Fruit fly (Drosophila melanogaster) whole organism, prepupa: Measurements from ENCODE around the gene CG12516.
A peak's percentile ranks its signal among the peaks of the same experiment; 100 is the strongest.

Experiments
- Blimp-1 ChIP-seq: fragments of 200-800 bp; sonication (Bioruptor generic); optimal IDR thresholded peaks from 3 replicates; lab custom pipeline; 2017; ENCODE audit warnings: missing biosample characterization, missing genetic modification characterization, mild to moderate bottlenecking, moderate library complexity, missing genetic modification reagents
- CG10631 ChIP-seq: fragments of 200-800 bp; sonication (Bioruptor generic); optimal IDR thresholded peaks from 2 replicates; lab custom pipeline; 2016; ENCODE audit warnings: missing biosample characterization, missing genetic modification characterization
- CG11762 ChIP-seq: fragments of 200-800 bp; sonication (Bioruptor generic); optimal IDR thresholded peaks from 3 replicates; lab custom pipeline; 2016; ENCODE audit warnings: missing biosample characterization, missing genetic modification characterization; ENCODE audit not compliant: insufficient read depth
- CG11902 ChIP-seq: fragments of 200-800 bp; sonication (Bioruptor generic); optimal IDR thresholded peaks from 3 replicates; lab custom pipeline; 2016; ENCODE audit warnings: missing biosample characterization, missing genetic modification characterization
- CG15336 ChIP-seq: fragments of 200-800 bp; sonication (Bioruptor generic); IDR thresholded peaks from 2 replicates; pipeline ENCODE4 v1.3.6; 2022; ENCODE audit warnings: missing biosample characterization, missing genetic modification characterization
- CG1621 ChIP-seq: fragments of 200-800 bp; sonication (Bioruptor generic); optimal IDR thresholded peaks from 3 replicates; lab custom pipeline; 2018; ENCODE audit warnings: missing biosample characterization, mild to moderate bottlenecking, missing genetic modification characterization
- CG3032 ChIP-seq: fragments of 200-800 bp; optimal IDR thresholded peaks from 2 replicates; lab custom pipeline; 2019; ENCODE audit warnings: missing biosample characterization, mild to moderate bottlenecking, missing genetic modification characterization, moderate library complexity
- CG31627 ChIP-seq: fragments of 200-800 bp; sonication (Bioruptor generic); optimal IDR thresholded peaks from 3 replicates; lab custom pipeline; 2016; ENCODE audit warnings: missing biosample characterization, missing genetic modification characterization
- CG32006 ChIP-seq: fragments of 200-800 bp; sonication (Bioruptor generic); optimal IDR thresholded peaks from 3 replicates; lab custom pipeline; 2017; ENCODE audit warnings: missing biosample characterization, mild to moderate bottlenecking, missing genetic modification characterization
- CG6276 ChIP-seq: fragments of 200-800 bp; sonication (Bioruptor generic); optimal IDR thresholded peaks from 2 replicates; lab custom pipeline; 2017; ENCODE audit warnings: missing biosample characterization, mild to moderate bottlenecking, missing genetic modification characterization
- CG6792 ChIP-seq: fragments of 200-800 bp; sonication (Bioruptor generic); optimal IDR thresholded peaks from 3 replicates; lab custom pipeline; 2016; ENCODE audit warnings: missing biosample characterization, missing genetic modification characterization
- CG6854 ChIP-seq: fragments of 200-800 bp; sonication (Bioruptor generic); optimal IDR thresholded peaks from 2 replicates; lab custom pipeline; 2017; ENCODE audit warnings: missing biosample characterization, mild to moderate bottlenecking, missing genetic modification characterization
- CG7368 ChIP-seq: fragments of 200-800 bp; sonication (Bioruptor generic); optimal IDR thresholded peaks from 3 replicates; lab custom pipeline; 2016; ENCODE audit warnings: missing biosample characterization, missing genetic modification characterization
- CG8319 ChIP-seq: fragments of 200-800 bp; sonication (Bioruptor generic); optimal IDR thresholded peaks from 3 replicates; lab custom pipeline; 2016; ENCODE audit warnings: missing biosample characterization, missing genetic modification characterization
- CG8632 ChIP-seq: fragments of 200-800 bp; sonication (Bioruptor generic); optimal IDR thresholded peaks from 3 replicates; lab custom pipeline; 2016; ENCODE audit warnings: missing biosample characterization, missing genetic modification characterization
- CG9139 ChIP-seq: fragments of 200-800 bp; sonication (Bioruptor generic); optimal IDR thresholded peaks from 3 replicates; lab custom pipeline; 2017; ENCODE audit warnings: missing biosample characterization, mild to moderate bottlenecking, missing genetic modification characterization
- Eip75B ChIP-seq: fragments of 200-800 bp; sonication (Bioruptor generic); optimal IDR thresholded peaks from 3 replicates; lab custom pipeline; 2016; ENCODE audit warnings: missing biosample characterization, missing genetic modification characterization
- Eip93F ChIP-seq: fragments of 200-800 bp; sonication (Bioruptor generic); optimal IDR thresholded peaks from 2 replicates; lab custom pipeline; 2016; ENCODE audit warnings: missing biosample characterization, mild to moderate bottlenecking, missing genetic modification characterization
- Ets21C ChIP-seq: fragments of 200-800 bp; sonication (Bioruptor generic); optimal IDR thresholded peaks from 3 replicates; lab custom pipeline; 2016; ENCODE audit warnings: missing biosample characterization, missing genetic modification characterization
- Ets96B ChIP-seq: fragments of 200-800 bp; optimal IDR thresholded peaks from 2 replicates; lab custom pipeline; 2019; ENCODE audit warnings: missing biosample characterization, mild to moderate bottlenecking, missing genetic modification characterization, moderate library complexity
- Gug ChIP-seq: fragments of 200-800 bp; sonication (Bioruptor generic); IDR thresholded peaks from 2 replicates; pipeline ENCODE4 v1.3.6; 2022; ENCODE audit warnings: missing biosample characterization, missing genetic modification characterization
- OdsH ChIP-seq: fragments of 200-800 bp; sonication (Bioruptor generic); optimal IDR thresholded peaks from 3 replicates; lab custom pipeline; 2016; ENCODE audit warnings: missing biosample characterization, missing genetic modification characterization
- Smox ChIP-seq: fragments of 200-800 bp; sonication (Bioruptor generic); optimal IDR thresholded peaks from 3 replicates; lab custom pipeline; 2016; ENCODE audit warnings: missing biosample characterization, missing genetic modification characterization
- Sox102F ChIP-seq: fragments of 200-800 bp; sonication (Bioruptor generic); optimal IDR thresholded peaks from 2 replicates; lab custom pipeline; 2016; ENCODE audit warnings: missing biosample characterization, mild to moderate bottlenecking, missing genetic modification characterization
- Sox14 ChIP-seq: fragments of 200-800 bp; sonication (Bioruptor generic); optimal IDR thresholded peaks from 3 replicates; lab custom pipeline; 2016; ENCODE audit warnings: missing biosample characterization, missing genetic modification characterization
- Sox15 ChIP-seq: fragments of 200-800 bp; sonication (Bioruptor generic); optimal IDR thresholded peaks from 3 replicates; lab custom pipeline; 2016; ENCODE audit warnings: missing biosample characterization, missing genetic modification characterization
- achi ChIP-seq: fragments of 200-800 bp; sonication (Bioruptor generic); optimal IDR thresholded peaks from 3 replicates; lab custom pipeline; 2016; ENCODE audit warnings: missing biosample characterization, missing genetic modification characterization
- dac ChIP-seq: fragments of 200-800 bp; sonication (Bioruptor generic); optimal IDR thresholded peaks from 2 replicates; lab custom pipeline; 2017; ENCODE audit warnings: missing biosample characterization, mild to moderate bottlenecking, missing genetic modification characterization
- dsx ChIP-seq: fragments of 200-800 bp; optimal IDR thresholded peaks from 3 replicates; lab custom pipeline; 2019; ENCODE audit warnings: missing biosample characterization, mild to moderate bottlenecking, missing genetic modification characterization, moderate library complexity; ENCODE audit not compliant: poor library complexity, severe bottlenecking
- eg ChIP-seq: fragments of 200-800 bp; sonication (Bioruptor generic); IDR thresholded peaks from 3 replicates; pipeline ENCODE4 v1.3.6; 2022; ENCODE audit warnings: missing biosample characterization, missing genetic modification characterization
- esn ChIP-seq: fragments of 200-800 bp; sonication (Bioruptor generic); optimal IDR thresholded peaks from 2 replicates; lab custom pipeline; 2016; ENCODE audit warnings: missing biosample characterization, mild to moderate bottlenecking, missing genetic modification characterization, moderate library complexity
- fd59A ChIP-seq: fragments of 200-800 bp; sonication (Bioruptor generic); optimal IDR thresholded peaks from 2 replicates; lab custom pipeline; 2017; ENCODE audit warnings: missing biosample characterization, mild to moderate bottlenecking, missing genetic modification characterization, missing genetic modification reagents
- fd85E ChIP-seq: fragments of 200-800 bp; sonication (Bioruptor generic); optimal IDR thresholded peaks from 3 replicates; lab custom pipeline; 2016; ENCODE audit warnings: missing biosample characterization, missing genetic modification characterization
- fkh ChIP-seq: fragments of 200-800 bp; sonication (Bioruptor generic); optimal IDR thresholded peaks from 3 replicates; lab custom pipeline; 2017; ENCODE audit warnings: missing biosample characterization, mild to moderate bottlenecking, missing genetic modification characterization, moderate library complexity
- lz ChIP-seq: fragments of 200-800 bp; sonication (Bioruptor generic); optimal IDR thresholded peaks from 3 replicates; lab custom pipeline; 2016; ENCODE audit warnings: missing biosample characterization, missing genetic modification characterization
- net ChIP-seq: fragments of 200-800 bp; sonication (Bioruptor generic); optimal IDR thresholded peaks from 3 replicates; lab custom pipeline; 2016; ENCODE audit warnings: missing biosample characterization, missing genetic modification characterization
- pdm3 ChIP-seq: fragments of 200-800 bp; sonication (Bioruptor generic); optimal IDR thresholded peaks from 3 replicates; lab custom pipeline; 2016; ENCODE audit warnings: missing biosample characterization, missing genetic modification characterization
- salr ChIP-seq, 2 experiments: fragments of 200-800 bp; sonication (Bioruptor generic); optimal IDR thresholded peaks; 3 replicates each; lab custom pipeline; 2016 to 2018; ENCODE audit warnings: missing biosample characterization in 2 of 2, missing genetic modification characterization in 2 of 2, mild to moderate bottlenecking in 1 of 2
- spab ChIP-seq: fragments of 200-800 bp; sonication (Bioruptor generic); optimal IDR thresholded peaks from 2 replicates; lab custom pipeline; 2017; ENCODE audit warnings: missing biosample characterization, mild to moderate bottlenecking, missing genetic modification characterization, missing genetic modification reagents
- ss ChIP-seq, 2 experiments: fragments of 200-800 bp; sonication (Bioruptor generic); optimal IDR thresholded peaks; 2 replicates in 1 of 2; 3 replicates in 1 of 2; lab custom pipeline; 2017 to 2018; ENCODE audit warnings: mild to moderate bottlenecking in 2 of 2, missing biosample characterization in 2 of 2, missing genetic modification characterization in 2 of 2, moderate library complexity in 1 of 2
- svp ChIP-seq: fragments of 200-800 bp; sonication (Bioruptor generic); peaks from one replicate; lab custom pipeline; 2016; ENCODE audit warnings: missing biosample characterization, missing genetic modification characterization
- topi ChIP-seq: fragments of 200-800 bp; sonication (Bioruptor generic); optimal IDR thresholded peaks from 3 replicates; lab custom pipeline; 2016; ENCODE audit warnings: missing biosample characterization, missing genetic modification characterization
- vri ChIP-seq: fragments of 200-800 bp; sonication (Bioruptor generic); optimal IDR thresholded peaks from 3 replicates; lab custom pipeline; 2016; ENCODE audit warnings: missing biosample characterization, mild to moderate bottlenecking, missing genetic modification characterization

The CG12516 gene

DNA sequence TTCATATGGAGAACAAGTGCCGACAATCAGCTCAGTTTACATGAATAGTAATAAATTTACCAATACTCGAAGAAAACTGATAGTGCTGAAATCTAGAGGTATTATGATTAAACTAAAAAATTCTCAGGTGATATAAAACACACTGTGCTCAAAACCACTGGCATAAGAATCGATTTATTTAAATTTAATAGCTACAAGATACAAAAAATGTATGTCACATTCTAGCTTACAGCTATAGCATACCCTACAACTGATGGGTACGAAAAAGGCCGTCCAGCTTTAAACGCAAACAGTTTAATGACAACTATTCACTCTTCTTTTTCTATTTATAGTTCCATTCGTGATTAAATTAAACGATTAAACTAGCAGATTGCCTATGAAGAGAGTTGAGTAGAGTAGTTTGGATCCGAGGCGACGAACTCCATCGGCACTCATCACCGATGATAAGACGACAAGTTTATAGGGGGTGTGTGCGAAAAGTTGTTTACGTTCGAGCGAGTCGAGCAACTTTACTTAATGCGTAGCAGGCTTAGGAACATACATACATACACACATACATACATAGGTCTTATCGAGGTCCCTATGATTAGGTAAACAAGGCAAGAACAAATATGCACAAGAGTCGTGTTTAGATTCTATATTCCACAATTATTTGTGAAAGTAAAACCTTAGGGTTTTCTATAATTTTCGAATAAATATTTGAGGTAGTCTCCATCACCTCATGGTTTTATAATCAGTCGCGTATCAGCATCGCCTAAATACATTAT lies 24.6 kb upstream of the CG12516 start (continued):
- TF ChIP-seq pdm3 (GFP tag; lab: Kevin White, UChicago) (peak; percentile 76), Eip75B (GFP tag; lab: Kevin White, UChicago) (peak; percentile 65), CG7368 (no peak), spab (GFP tag; lab: Kevin White, UChicago) (peak; percentile 57), Smox (GFP tag; lab: Kevin White, UChicago) (no peak), Sox15 (peak; percentile 30), fd85E (GFP tag; lab: Kevin White, UChicago) (no peak), achi (GFP tag; lab: Kevin White, UChicago) (peak; percentile 71), CG8319 (no peak), esn (peak; percentile 20), Ets96B (tag; lab: Kevin White, UChicago) (peak; percentile 84), CG9139 (GFP tag; lab: Kevin White, UChicago) (no peak), CG6276 (GFP tag; lab: Kevin White, UChicago) (peak; percentile 76), Blimp-1 (no peak), dsx (GFP tag; lab: Kevin White, UChicago) (peak; percentile 58), CG10631 (GFP tag; lab: Kevin White, UChicago) (peak; percentile 70), Sox102F (no peak), salr (GFP tag; optimal IDR thresholded peaks at IDR 0.05; lab: Kevin White, UChicago) (peak; percentile 52 to 85), CG3032 (tag; lab: Kevin White, UChicago) (peak; percentile 79), CG11902 (GFP tag; lab: Kevin White, UChicago) (no peak), ss (GFP tag; optimal IDR thresholded peaks at IDR 0.05; lab: Kevin White, UChicago) (peak; percentile 30 to 67), Gug (GFP tag; lab: Robert Waterston, UW) (peak; percentile 89), CG6792 (GFP tag; lab: Kevin White, UChicago) (peak; percentile 17), CG8632 (peak; percentile 16), Eip93F (GFP tag; lab: Kevin White, UChicago) (no peak), CG31627 (peak; percentile 7)

DNA sequence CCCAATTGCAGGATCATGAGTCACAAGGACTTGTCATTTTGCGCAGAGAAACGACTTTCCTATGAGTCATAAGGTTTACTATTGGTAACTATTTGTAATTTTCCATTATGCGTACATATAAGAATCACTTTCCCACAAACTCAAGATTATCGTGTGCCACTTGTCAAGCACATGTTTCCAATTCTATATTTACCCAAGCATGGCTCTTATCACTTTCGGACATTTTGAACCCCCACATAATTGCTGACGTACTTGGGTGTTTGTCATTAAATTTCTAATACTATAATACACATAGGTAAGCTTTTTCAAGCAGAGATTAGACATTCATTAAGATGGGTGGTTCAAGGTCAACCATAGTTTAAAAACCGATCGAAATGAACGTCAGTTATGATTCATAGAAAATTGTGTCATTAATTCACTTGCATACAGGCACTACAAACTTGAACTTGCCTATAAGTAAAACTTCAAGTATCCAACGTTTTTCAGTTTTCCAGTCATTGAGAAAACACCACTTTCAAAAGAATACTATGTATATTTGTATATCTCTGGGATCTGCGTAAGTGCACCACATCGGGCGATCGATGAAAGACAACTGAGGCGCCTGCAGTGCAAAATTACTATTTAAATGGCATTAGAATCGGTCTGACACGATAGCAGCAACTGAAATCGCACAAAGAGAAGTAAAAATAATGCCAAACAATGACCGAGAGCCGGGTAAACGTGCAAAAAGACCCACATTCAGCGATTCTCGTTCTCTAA lies 23.5 kb upstream of the CG12516 start:
- peak; percentile 28 for TF ChIP-seq fkh (GFP tag; lab: Kevin White, UChicago)
- TF ChIP-seq Eip93F (GFP tag; lab: Kevin White, UChicago): no peak
- TF ChIP-seq svp: peak; percentile 61
- no peak for TF ChIP-seq CG1621 (tag; lab: Kevin White, UChicago)

DNA sequence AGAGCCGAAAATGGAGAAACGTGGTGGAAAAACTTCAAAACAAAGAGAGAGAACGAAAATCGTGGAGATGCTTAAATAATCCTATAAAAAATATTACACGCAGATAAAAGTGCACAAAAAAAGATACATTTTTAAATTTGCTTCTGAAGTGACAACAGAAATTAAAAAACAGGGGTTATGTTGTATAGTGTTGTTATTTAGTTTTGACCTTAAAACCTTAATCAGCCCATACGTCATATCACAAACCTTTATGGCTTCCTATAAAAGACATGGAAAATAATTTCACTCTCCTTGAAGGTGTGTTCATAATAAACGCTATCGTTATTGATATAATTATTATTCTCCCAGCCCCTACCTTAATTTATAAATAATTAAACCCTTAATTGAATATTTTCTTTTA lies 22.7 kb upstream of the CG12516 start:
- no peak for TF ChIP-seq eg (GFP tag; lab: Robert Waterston, UW)
- TF ChIP-seq Eip93F (GFP tag; lab: Kevin White, UChicago): no peak
- TF ChIP-seq salr (GFP tag; optimal IDR thresholded peaks at IDR 0.05; lab: Kevin White, UChicago): no peak
- TF ChIP-seq Sox15: peak; percentile 36
- peak; percentile 49 for TF ChIP-seq OdsH
- no peak for TF ChIP-seq vri (GFP tag; lab: Kevin White, UChicago)
- TF ChIP-seq Eip75B (GFP tag; lab: Kevin White, UChicago): peak; percentile 28
- TF ChIP-seq fd59A (GFP tag; lab: Kevin White, UChicago): no peak
- peak; percentile 55 for TF ChIP-seq esn
- peak; percentile 36 for TF ChIP-seq topi
- no peak for TF ChIP-seq net
- TF ChIP-seq CG8632: peak; percentile 54
- no peak for TF ChIP-seq CG15336 (GFP tag; lab: Robert Waterston, UW)
- peak; percentile 44 for TF ChIP-seq achi (GFP tag; lab: Kevin White, UChicago)
- peak; percentile 38 for TF ChIP-seq CG32006
- TF ChIP-seq CG31627: peak; percentile 24
- TF ChIP-seq svp: peak; percentile 71
- no peak for TF ChIP-seq Ets21C (GFP tag; lab: Kevin White, UChicago)
- peak; percentile 20 for TF ChIP-seq Sox14 (GFP tag; lab: Kevin White, UChicago)
- TF ChIP-seq Blimp-1: no peak
- TF ChIP-seq dac (GFP tag; lab: Kevin White, UChicago): no peak
- peak; percentile 31 for TF ChIP-seq lz (GFP tag; lab: Kevin White, UChicago)
- TF ChIP-seq pdm3 (GFP tag; lab: Kevin White, UChicago): peak; percentile 48
- TF ChIP-seq CG6854 (GFP tag; lab: Kevin White, UChicago): no peak
- no peak for TF ChIP-seq CG1621 (tag; lab: Kevin White, UChicago)
- no peak for TF ChIP-seq CG11762 (GFP tag; lab: Kevin White, UChicago)
- no peak for TF ChIP-seq CG10631 (GFP tag; lab: Kevin White, UChicago)
- peak; percentile 54 for TF ChIP-seq Smox (GFP tag; lab: Kevin White, UChicago)
